Worm (Caenorhabditis elegans): ENCODE data around the gene tomm-40.

The tomm-40 gene

DNA sequence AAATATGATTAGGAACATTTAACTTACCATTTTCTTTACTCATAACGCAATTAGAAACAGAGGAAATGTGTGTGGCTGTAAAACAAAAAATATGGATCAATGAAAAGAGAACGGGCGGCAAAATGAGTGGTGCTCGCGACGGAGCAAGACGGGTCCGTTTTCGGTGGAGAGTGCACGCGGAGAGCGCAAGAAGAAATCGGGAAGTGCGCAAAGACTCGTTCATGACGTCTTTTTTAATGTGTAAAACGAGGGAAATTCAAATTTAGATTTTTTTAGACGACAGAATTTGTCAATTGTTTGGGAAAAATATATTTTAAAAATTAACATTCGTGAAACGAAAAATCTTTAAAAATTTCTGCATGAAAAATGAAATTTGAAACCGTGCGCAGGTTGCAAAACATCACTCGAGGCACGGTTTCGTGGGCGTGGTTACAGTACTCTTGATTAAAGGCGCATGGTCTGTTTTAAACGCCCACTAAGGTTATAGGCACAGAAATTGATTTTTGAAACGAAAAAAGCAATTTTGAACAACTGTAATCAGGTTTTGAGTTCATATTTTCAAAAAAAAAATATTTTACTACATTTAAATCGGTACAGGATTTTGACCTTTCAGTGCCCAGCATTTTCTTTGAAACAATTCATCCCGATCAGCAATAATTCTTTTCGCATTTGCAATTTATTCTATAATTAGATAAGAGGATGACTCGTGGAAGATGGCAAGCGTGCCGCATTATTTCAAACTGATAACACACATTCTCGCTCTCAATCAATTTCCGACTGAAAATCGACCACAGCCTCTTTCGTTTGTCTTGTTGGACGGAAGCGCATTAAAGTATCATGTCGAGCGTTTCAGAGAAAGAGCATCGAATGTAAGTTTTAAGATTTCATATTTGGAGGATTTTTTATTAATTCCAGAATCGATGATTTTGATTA lies 3.8 kb downstream of the tomm-40 start, which contains the start of the genes szy-20 and C18E9.5:
szy-20 (minus strand) TSS at position 83 of the 933 bp plus-strand sequence.
C18E9.5 (plus strand) TSS at position 730 of the 933 bp plus-strand sequence.
- TF ChIP-seq nhr-25 (tag; optimal IDR thresholded peaks at IDR 0.05) (peak; percentile 81), nhr-6 (tag; optimal IDR thresholded peaks at IDR 0.05) (no peak), ZK546.5 (tag; optimal IDR thresholded peaks at IDR 0.05) (peak; percentile 50), lsy-2 (tag; optimal IDR thresholded peaks at IDR 0.05) (peak; percentile 86 to 94), sma-3 (GFP tag; optimal IDR thresholded peaks at IDR 0.05) (peak; percentile 59), egl-27 (tag; optimal IDR thresholded peaks at IDR 0.05) (peak; percentile 71), ztf-4 (tag; optimal IDR thresholded peaks at IDR 0.05) (peak; percentile 41), zag-1 (tag; optimal IDR thresholded peaks at IDR 0.05) (peak; percentile 73), lin-13 (GFP tag; optimal IDR thresholded peaks at IDR 0.05) (peak; percentile 82), mdl-1 (tag; optimal IDR thresholded peaks at IDR 0.05) (peak in 1 of 2 experiments; percentile 23), crh-2 (tag; optimal IDR thresholded peaks at IDR 0.05) (peak; percentile 75), unc-62 (GFP tag; optimal IDR thresholded peaks at IDR 0.05) (no peak), gmeb-1 (tag; optimal IDR thresholded peaks at IDR 0.05) (peak; percentile 96), nhr-129 (tag; optimal IDR thresholded peaks at IDR 0.05) (peak; percentile 71), F13H6.1 (tag; optimal IDR thresholded peaks at IDR 0.05) (peak; percentile 83), unc-55 (GFP tag; optimal IDR thresholded peaks at IDR 0.05) (peak; percentile 93), R02D3.7 (tag; optimal IDR thresholded peaks at IDR 0.05) (peak; percentile 63), snpc-4 (tag; optimal IDR thresholded peaks at IDR 0.05) (peak; percentile 26), nhr-11 (tag; optimal IDR thresholded peaks at IDR 0.05) (no peak), lin-11 (tag; optimal IDR thresholded peaks at IDR 0.05) (peak; percentile 61), nhr-10 (tag; optimal IDR thresholded peaks at IDR 0.05) (peak; percentile 35), sem-4 (tag; optimal IDR thresholded peaks at IDR 0.05) (peak; percentile 1), nhr-12 (tag; optimal IDR thresholded peaks at IDR 0.05) (no peak), ama-1 (optimal IDR thresholded peaks at IDR 0.05) (no peak), C34F6.9 (tag; optimal IDR thresholded peaks at IDR 0.05) (peak; percentile 90), fos-1 (tag; optimal IDR thresholded peaks at IDR 0.05) (peak; percentile 94), ztf-1 (GFP tag; conservative IDR thresholded peaks at IDR 0.05) (no peak), ceh-16 (tag; optimal IDR thresholded peaks at IDR 0.05) (no peak), sma-9 (GFP tag; optimal IDR thresholded peaks at IDR 0.05) (peak; percentile 74), sma-9 (tag; optimal IDR thresholded peaks at IDR 0.05) (no peak), nhr-21 (tag; optimal IDR thresholded peaks at IDR 0.05) (peak; percentile 50), mab-5 (tag; optimal IDR thresholded peaks at IDR 0.05) (peak; percentile 88)

ce11 chrII:8964835-8965234 lies 8.5 kb downstream of the tomm-40 start, which contains the start of the genes ndub-3 and C18E9.2:
TSS of gene ndub-3 (minus strand) at chrII:8964890.
TSS of gene C18E9.2 (plus strand) at chrII:8965006.
- no peak for TF ChIP-seq mab-5 (tag; optimal IDR thresholded peaks at IDR 0.05)
- no peak for TF ChIP-seq dmd-4 (tag; optimal IDR thresholded peaks at IDR 0.05)
- TF ChIP-seq skn-1 (tag; optimal IDR thresholded peaks at IDR 0.05): no peak
- TF ChIP-seq fos-1 (tag; optimal IDR thresholded peaks at IDR 0.05): peak; percentile 32
- TF ChIP-seq nhr-10 (tag; optimal IDR thresholded peaks at IDR 0.05): no peak
- TF ChIP-seq unc-55 (GFP tag; optimal IDR thresholded peaks at IDR 0.05): peak; percentile 78
- no peak for TF ChIP-seq gmeb-1 (tag; optimal IDR thresholded peaks at IDR 0.05)
- TF ChIP-seq F13H6.1 (tag; optimal IDR thresholded peaks at IDR 0.05): no peak
- TF ChIP-seq zag-1 (tag; optimal IDR thresholded peaks at IDR 0.05): no peak
- TF ChIP-seq peb-1 (tag; optimal IDR thresholded peaks at IDR 0.05): no peak
- TF ChIP-seq lin-11 (tag; optimal IDR thresholded peaks at IDR 0.05): peak; percentile 52
- no peak for TF ChIP-seq elt-1 (tag; optimal IDR thresholded peaks at IDR 0.05)
- no peak for TF ChIP-seq blmp-1 (tag; optimal IDR thresholded peaks at IDR 0.05; ENCODE audit: insufficient read depth)
- TF ChIP-seq lsy-2 (tag; optimal IDR thresholded peaks at IDR 0.05): peak in 1 of 2 experiments; percentile 66
- peak; percentile 55 for TF ChIP-seq C34F6.9 (tag; optimal IDR thresholded peaks at IDR 0.05)
- no peak for TF ChIP-seq sma-9 (GFP tag; optimal IDR thresholded peaks at IDR 0.05)
- no peak for TF ChIP-seq sma-9 (tag; optimal IDR thresholded peaks at IDR 0.05)
- TF ChIP-seq nhr-23 (tag; optimal IDR thresholded peaks at IDR 0.05): no peak
- no peak for TF ChIP-seq egl-27 (tag; optimal IDR thresholded peaks at IDR 0.05)
- TF ChIP-seq elt-3 (tag; optimal IDR thresholded peaks at IDR 0.05): no peak
- no peak for TF ChIP-seq ZK546.5 (tag; optimal IDR thresholded peaks at IDR 0.05)
- TF ChIP-seq lin-39 (tag; optimal IDR thresholded peaks at IDR 0.05): no peak
- peak; percentile 40 for TF ChIP-seq crh-2 (tag; optimal IDR thresholded peaks at IDR 0.05)
- TF ChIP-seq snpc-4 (tag; optimal IDR thresholded peaks at IDR 0.05): no peak
- no peak for TF ChIP-seq nhr-11 (tag; optimal IDR thresholded peaks at IDR 0.05)
- no peak for TF ChIP-seq mbf-1 (tag; optimal IDR thresholded peaks at IDR 0.05)
- TF ChIP-seq nhr-129 (tag; optimal IDR thresholded peaks at IDR 0.05): peak; percentile 60
- no peak for TF ChIP-seq unc-62 (GFP tag; optimal IDR thresholded peaks at IDR 0.05)

All from whole organism, L2 larva.